Fruit fly (Drosophila melanogaster) whole organism, prepupa: ENCODE measurements around the gene CG10587.

Experiments
- Blimp-1 ChIP-seq: fragments of 200-800 bp; sonication (Bioruptor generic); optimal IDR thresholded peaks from 3 replicates; lab custom pipeline; 2017; ENCODE audit warnings: missing biosample characterization, missing genetic modification characterization, mild to moderate bottlenecking, moderate library complexity, missing genetic modification reagents
- CG11294 ChIP-seq: fragments of 200-800 bp; sonication (Bioruptor generic); IDR thresholded peaks from 2 replicates; pipeline ENCODE4 v1.3.6; 2022; ENCODE audit warnings: missing biosample characterization, missing genetic modification characterization
- CG11762 ChIP-seq: fragments of 200-800 bp; sonication (Bioruptor generic); optimal IDR thresholded peaks from 3 replicates; lab custom pipeline; 2016; ENCODE audit warnings: missing biosample characterization, missing genetic modification characterization; ENCODE audit not compliant: insufficient read depth
- CG3032 ChIP-seq: fragments of 200-800 bp; optimal IDR thresholded peaks from 2 replicates; lab custom pipeline; 2019; ENCODE audit warnings: missing biosample characterization, mild to moderate bottlenecking, missing genetic modification characterization, moderate library complexity
- CG3919 ChIP-seq: fragments of 200-800 bp; sonication (Bioruptor generic); optimal IDR thresholded peaks from 3 replicates; lab custom pipeline; 2016; ENCODE audit warnings: missing biosample characterization, missing genetic modification characterization
- CG8632 ChIP-seq: fragments of 200-800 bp; sonication (Bioruptor generic); optimal IDR thresholded peaks from 3 replicates; lab custom pipeline; 2016; ENCODE audit warnings: missing biosample characterization, missing genetic modification characterization
- Ets96B ChIP-seq: fragments of 200-800 bp; optimal IDR thresholded peaks from 2 replicates; lab custom pipeline; 2019; ENCODE audit warnings: missing biosample characterization, mild to moderate bottlenecking, missing genetic modification characterization, moderate library complexity
- Sox15 ChIP-seq: fragments of 200-800 bp; sonication (Bioruptor generic); optimal IDR thresholded peaks from 3 replicates; lab custom pipeline; 2016; ENCODE audit warnings: missing biosample characterization, missing genetic modification characterization
- esn ChIP-seq: fragments of 200-800 bp; sonication (Bioruptor generic); optimal IDR thresholded peaks from 2 replicates; lab custom pipeline; 2016; ENCODE audit warnings: missing biosample characterization, mild to moderate bottlenecking, missing genetic modification characterization, moderate library complexity
- lz ChIP-seq: fragments of 200-800 bp; sonication (Bioruptor generic); optimal IDR thresholded peaks from 3 replicates; lab custom pipeline; 2016; ENCODE audit warnings: missing biosample characterization, missing genetic modification characterization
- net ChIP-seq: fragments of 200-800 bp; sonication (Bioruptor generic); optimal IDR thresholded peaks from 3 replicates; lab custom pipeline; 2016; ENCODE audit warnings: missing biosample characterization, missing genetic modification characterization
- salr ChIP-seq, 2 experiments: fragments of 200-800 bp; sonication (Bioruptor generic); optimal IDR thresholded peaks; 3 replicates each; lab custom pipeline; 2016 to 2018; ENCODE audit warnings: missing biosample characterization in 2 of 2, missing genetic modification characterization in 2 of 2, mild to moderate bottlenecking in 1 of 2
- topi ChIP-seq: fragments of 200-800 bp; sonication (Bioruptor generic); optimal IDR thresholded peaks from 3 replicates; lab custom pipeline; 2016; ENCODE audit warnings: missing biosample characterization, missing genetic modification characterization
- vri ChIP-seq: fragments of 200-800 bp; sonication (Bioruptor generic); optimal IDR thresholded peaks from 3 replicates; lab custom pipeline; 2016; ENCODE audit warnings: missing biosample characterization, mild to moderate bottlenecking, missing genetic modification characterization

DNA sequence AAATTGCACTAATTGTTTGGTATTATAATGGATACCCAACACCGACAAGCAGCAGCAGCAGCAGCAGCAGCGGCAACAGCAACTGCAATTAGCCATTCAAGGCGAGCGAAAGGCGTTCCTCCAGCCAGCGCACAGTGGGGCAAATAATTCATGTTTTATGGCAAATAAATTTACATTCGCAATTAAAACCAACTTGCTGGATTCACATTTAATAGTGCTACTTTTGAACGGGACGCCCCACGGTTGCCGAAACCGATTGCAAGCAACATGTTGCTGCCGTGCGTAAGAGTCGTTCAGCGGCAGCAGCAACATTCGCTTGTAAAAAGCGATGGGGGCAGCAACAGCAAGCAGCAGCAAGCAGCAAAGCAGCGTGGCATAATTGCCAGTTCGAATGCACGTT lies 28.6 kb downstream of the CG10587 start:
- TF ChIP-seq esn (GFP tag; lab: Kevin White, UChicago) (peak; percentile 25), vri (GFP tag; lab: Kevin White, UChicago) (peak; percentile 1), lz (peak; percentile 26), Blimp-1 (GFP tag; lab: Kevin White, UChicago) (no peak), salr (GFP tag; optimal IDR thresholded peaks at IDR 0.05; lab: Kevin White, UChicago) (no peak), CG3919 (GFP tag; lab: Kevin White, UChicago) (peak; percentile 68), CG11762 (no peak), CG11294 (GFP tag; lab: Robert Waterston, UW) (0 out of 2 replicates have a peak, but pooled peaks have one; percentile 20), CG3032 (peak; percentile 34), net (GFP tag; lab: Kevin White, UChicago) (peak; percentile 32), Sox15 (GFP tag; lab: Kevin White, UChicago) (no peak), Ets96B (no peak), topi (GFP tag; lab: Kevin White, UChicago) (peak; percentile 34), CG8632 (GFP tag; lab: Kevin White, UChicago) (peak; percentile 16)
